Fruit fly (Drosophila melanogaster) whole organism, embryonic: ENCODE results near the gene E2f1.

Source experiments
- CG10366 ChIP-seq: fragments of 200-800 bp; sonication (Bioruptor generic); IDR thresholded peaks from 2 replicates; pipeline ENCODE4 v1.3.6; 2022; ENCODE audit warnings: missing biosample characterization, missing genetic modification characterization
- CG10979 ChIP-seq: fragments of 200-800 bp; sonication (Bioruptor generic); optimal IDR thresholded peaks from 2 replicates; lab custom pipeline; 2018; ENCODE audit warnings: missing biosample characterization, mild to moderate bottlenecking, missing genetic modification characterization, moderate library complexity
- CG12659 ChIP-seq: fragments of 200-800 bp; sonication (Bioruptor generic); optimal IDR thresholded peaks from 3 replicates; lab custom pipeline; 2017; ENCODE audit warnings: mild to moderate bottlenecking, missing biosample characterization, missing genetic modification reagents, missing genetic modification characterization
- CG12769 ChIP-seq: fragments of 200-800 bp; sonication (Bioruptor generic); optimal IDR thresholded peaks from 2 replicates; lab custom pipeline; 2019; ENCODE audit warnings: missing biosample characterization, mild to moderate bottlenecking, missing genetic modification characterization, moderate library complexity
- CG13894 ChIP-seq: fragments of 200-800 bp; sonication (Bioruptor generic); optimal IDR thresholded peaks from 3 replicates; lab custom pipeline; 2018; ENCODE audit warnings: missing biosample characterization, mild to moderate bottlenecking, missing genetic modification characterization, moderate library complexity
- CG14441 ChIP-seq: fragments of 200-800 bp; sonication (Bioruptor generic); IDR thresholded peaks from 2 replicates; pipeline ENCODE4 v1.3.6; 2022; ENCODE audit warnings: missing biosample characterization, missing genetic modification characterization
- CG14965 ChIP-seq: fragments of 200-800 bp; sonication (Bioruptor generic); optimal IDR thresholded peaks from 2 replicates; lab custom pipeline; 2016; ENCODE audit warnings: missing biosample characterization, missing genetic modification characterization, borderline replicate concordance
- CG16813 ChIP-seq: fragments of 200-800 bp; sonication (Bioruptor generic); IDR thresholded peaks from 3 replicates; pipeline ENCODE4 v1.3.6; 2022; ENCODE audit warnings: missing biosample characterization, missing genetic modification characterization; ENCODE audit not compliant: partially characterized antibody
- CG17385 ChIP-seq: fragments of 200-800 bp; sonication (Bioruptor generic); optimal IDR thresholded peaks from 3 replicates; lab custom pipeline; 2018; ENCODE audit warnings: missing biosample characterization, mild to moderate bottlenecking, missing genetic modification characterization
- CG17802 ChIP-seq: fragments of 200-800 bp; sonication (Bioruptor generic); optimal IDR thresholded peaks from 2 replicates; lab custom pipeline; 2018; ENCODE audit warnings: missing biosample characterization, mild to moderate bottlenecking, missing genetic modification characterization, moderate library complexity
- CG17829 ChIP-seq: fragments of 200-800 bp; optimal IDR thresholded peaks from 2 replicates; lab custom pipeline; 2019; ENCODE audit warnings: missing biosample characterization, mild to moderate bottlenecking, missing genetic modification characterization, moderate library complexity
- CG2120 ChIP-seq: fragments of 200-800 bp; sonication (Bioruptor generic); optimal IDR thresholded peaks from 3 replicates; lab custom pipeline; 2016; ENCODE audit warnings: missing biosample characterization, missing genetic modification characterization
- CG2712 ChIP-seq: fragments of 200-800 bp; optimal IDR thresholded peaks from 3 replicates; lab custom pipeline; 2019; ENCODE audit warnings: missing biosample characterization, mild to moderate bottlenecking, missing genetic modification characterization, moderate library complexity
- CG34224 ChIP-seq: fragments of 200-800 bp; sonication (Bioruptor generic); IDR thresholded peaks from 3 replicates; pipeline ENCODE4 v1.3.6; 2022; ENCODE audit warnings: missing biosample characterization, missing genetic modification characterization; ENCODE audit not compliant: partially characterized antibody
- CG4707 ChIP-seq: fragments of 200-800 bp; sonication (Bioruptor generic); optimal IDR thresholded peaks from 2 replicates; lab custom pipeline; 2018; ENCODE audit warnings: missing biosample characterization, mild to moderate bottlenecking, missing genetic modification characterization, moderate library complexity
- CG8388 ChIP-seq: fragments of 200-800 bp; sonication (Bioruptor generic); optimal IDR thresholded peaks from 2 replicates; lab custom pipeline; 2019; ENCODE audit warnings: missing biosample characterization, mild to moderate bottlenecking, missing genetic modification characterization, moderate library complexity
- CG8478 ChIP-seq: fragments of >200 bp; optimal IDR thresholded peaks from 2 replicates; lab custom pipeline; 2018
- Dfd ChIP-seq, 2 experiments: fragments of >200 bp; optimal IDR thresholded peaks; 2 replicates each; lab custom pipeline; 2017; ENCODE audit warnings: missing biosample characterization in 2 of 2, missing genetic modification characterization in 2 of 2
- Dp ChIP-seq: fragments of 200-800 bp; sonication (Bioruptor generic); optimal IDR thresholded peaks from 2 replicates; lab custom pipeline; 2018; ENCODE audit warnings: missing biosample characterization, mild to moderate bottlenecking, missing genetic modification characterization, moderate library complexity
- E2f1 ChIP-seq: fragments of 200-800 bp; sonication (Bioruptor generic); IDR thresholded peaks from 2 replicates; pipeline ENCODE4 v1.3.6; 2022; ENCODE audit warnings: missing biosample characterization, missing genetic modification characterization
- GATAe ChIP-seq: fragments of 200-800 bp; sonication (Bioruptor generic); conservative IDR thresholded peaks from 2 replicates; pipeline ENCODE4 v1.3.6; 2022; ENCODE audit warnings: missing biosample characterization, missing genetic modification characterization
- HLH4C ChIP-seq: fragments of 200-800 bp; sonication (Bioruptor generic); IDR thresholded peaks from 3 replicates; pipeline ENCODE4 v1.3.6; 2022; ENCODE audit warnings: missing biosample characterization, missing genetic modification characterization; ENCODE audit not compliant: partially characterized antibody
- HmgD ChIP-seq: fragments of 200-800 bp; sonication (Bioruptor generic); optimal IDR thresholded peaks from 3 replicates; lab custom pipeline; 2016; ENCODE audit warnings: missing biosample characterization, missing genetic modification characterization
- MTF-1 ChIP-seq: fragments of 200-800 bp; sonication (Bioruptor generic); optimal IDR thresholded peaks from 2 replicates; lab custom pipeline; 2018; ENCODE audit warnings: missing biosample characterization, mild to moderate bottlenecking, missing genetic modification characterization, borderline replicate concordance
- Mad ChIP-seq: fragments of 200-800 bp; sonication (Bioruptor generic); optimal IDR thresholded peaks from 2 replicates; lab custom pipeline; 2016; ENCODE audit warnings: missing biosample characterization, missing genetic modification characterization
- Med ChIP-seq: fragments of 200-800 bp; sonication (Bioruptor generic); peaks from one replicate; lab custom pipeline; 2016; ENCODE audit warnings: missing biosample characterization, missing genetic modification characterization, mild to moderate bottlenecking, inconsistent platforms, moderate library complexity
- Oli ChIP-seq: fragments of 200-800 bp; sonication (Bioruptor generic); optimal IDR thresholded peaks from 2 replicates; lab custom pipeline; 2018; ENCODE audit warnings: missing biosample characterization, mild to moderate bottlenecking, missing genetic modification characterization, moderate library complexity
- Pdp1 ChIP-seq, 2 experiments: fragments of 200-800 bp; sonication (Bioruptor generic); optimal IDR thresholded peaks; 3 replicates each; lab custom pipeline; 2016; ENCODE audit warnings: missing biosample characterization in 2 of 2, missing genetic modification characterization in 2 of 2, mild to moderate bottlenecking in 1 of 2, moderate library complexity in 1 of 2
- Rx ChIP-seq: fragments of 200-800 bp; sonication (Bioruptor generic); IDR thresholded peaks from 2 replicates; pipeline ENCODE4 v1.3.6; 2022; ENCODE audit warnings: missing biosample characterization, missing genetic modification characterization
- Sry-β ChIP-seq: fragments of 200-800 bp; sonication (Bioruptor generic); optimal IDR thresholded peaks from 2 replicates; lab custom pipeline; 2018; ENCODE audit warnings: missing biosample characterization, mild to moderate bottlenecking, missing genetic modification characterization, moderate library complexity
- Trl ChIP-seq, 3 experiments: fragments of >200 bp in 2 of 3; fragments of 200-800 bp in 1 of 3; sonication (Bioruptor generic) in 1 of 3; optimal IDR thresholded peaks; 2 replicates in 1 of 3; 3 replicates in 2 of 3; lab custom pipeline; 2016 to 2017; ENCODE audit warnings: missing biosample characterization in 1 of 3, missing genetic modification characterization in 1 of 3
- Vsx1 ChIP-seq: fragments of 200-800 bp; sonication (Bioruptor generic); optimal IDR thresholded peaks from 2 replicates; lab custom pipeline; 2017; ENCODE audit warnings: missing biosample characterization, mild to moderate bottlenecking, missing genetic modification characterization, missing genetic modification reagents
- abd-A ChIP-seq: fragments of 200-800 bp; sonication (Bioruptor generic); optimal IDR thresholded peaks from 3 replicates; lab custom pipeline; 2019; ENCODE audit warnings: missing biosample characterization, mild to moderate bottlenecking, missing genetic modification characterization, moderate library complexity
- bbx ChIP-seq: fragments of 200-800 bp; sonication (Bioruptor generic); IDR thresholded peaks from 2 replicates; pipeline ENCODE4 v1.3.6; 2022; ENCODE audit warnings: missing biosample characterization, missing genetic modification characterization; ENCODE audit not compliant: partially characterized antibody
- chinmo ChIP-seq: fragments of 200-800 bp; sonication (Bioruptor generic); IDR thresholded peaks from 4 replicates; pipeline ENCODE4 v1.3.6; 2022; ENCODE audit warnings: missing biosample characterization, missing genetic modification characterization; ENCODE audit not compliant: partially characterized antibody
- danr ChIP-seq: fragments of 200-800 bp; sonication (Bioruptor generic); IDR thresholded peaks from 2 replicates; pipeline ENCODE4 v1.3.6; 2022; ENCODE audit warnings: missing biosample characterization, missing genetic modification characterization
- fd3F ChIP-seq: fragments of 200-800 bp; sonication (Bioruptor generic); optimal IDR thresholded peaks from 2 replicates; lab custom pipeline; 2018; ENCODE audit warnings: missing biosample characterization, mild to moderate bottlenecking, missing genetic modification characterization, moderate library complexity
- grau ChIP-seq: fragments of 200-800 bp; optimal IDR thresholded peaks from 3 replicates; lab custom pipeline; 2019; ENCODE audit warnings: missing biosample characterization, mild to moderate bottlenecking, missing genetic modification characterization, moderate library complexity
- luna ChIP-seq: fragments of 200-800 bp; sonication (Bioruptor generic); optimal IDR thresholded peaks from 2 replicates; lab custom pipeline; 2016; ENCODE audit warnings: missing biosample characterization, missing genetic modification characterization
- mam ChIP-seq: fragments of 200-800 bp; sonication (Bioruptor generic); optimal IDR thresholded peaks from 3 replicates; lab custom pipeline; 2016; ENCODE audit warnings: missing biosample characterization, missing genetic modification characterization
- mirr ChIP-seq: fragments of 200-800 bp; sonication (Bioruptor generic); optimal IDR thresholded peaks from 3 replicates; lab custom pipeline; 2018; ENCODE audit warnings: missing biosample characterization, mild to moderate bottlenecking, missing genetic modification characterization
- sqz ChIP-seq: fragments of 200-800 bp; sonication (Bioruptor generic); optimal IDR thresholded peaks from 3 replicates; lab custom pipeline; 2018; ENCODE audit warnings: missing biosample characterization, mild to moderate bottlenecking, missing genetic modification characterization
- trem ChIP-seq: fragments of 200-800 bp; optimal IDR thresholded peaks from 3 replicates; lab custom pipeline; 2019; ENCODE audit warnings: missing biosample characterization, mild to moderate bottlenecking, missing genetic modification characterization, moderate library complexity
- tx ChIP-seq: fragments of 200-800 bp; sonication (Bioruptor generic); optimal IDR thresholded peaks from 2 replicates; lab custom pipeline; 2016; ENCODE audit warnings: missing biosample characterization, missing genetic modification characterization
- vvl ChIP-seq: fragments of 200-800 bp; sonication (Bioruptor generic); IDR thresholded peaks from 2 replicates; pipeline ENCODE4 v1.3.6; 2022; ENCODE audit warnings: missing biosample characterization, missing genetic modification characterization
- wek ChIP-seq: fragments of 200-800 bp; sonication (Bioruptor generic); optimal IDR thresholded peaks from 3 replicates; lab custom pipeline; 2018; ENCODE audit warnings: missing biosample characterization, mild to moderate bottlenecking, missing genetic modification characterization, moderate library complexity
- zen ChIP-seq: fragments of 200-800 bp; sonication (Bioruptor generic); optimal IDR thresholded peaks from 3 replicates; lab custom pipeline; 2018; ENCODE audit warnings: missing biosample characterization, mild to moderate bottlenecking, missing genetic modification characterization, moderate library complexity

E2f1 gene

DNA sequence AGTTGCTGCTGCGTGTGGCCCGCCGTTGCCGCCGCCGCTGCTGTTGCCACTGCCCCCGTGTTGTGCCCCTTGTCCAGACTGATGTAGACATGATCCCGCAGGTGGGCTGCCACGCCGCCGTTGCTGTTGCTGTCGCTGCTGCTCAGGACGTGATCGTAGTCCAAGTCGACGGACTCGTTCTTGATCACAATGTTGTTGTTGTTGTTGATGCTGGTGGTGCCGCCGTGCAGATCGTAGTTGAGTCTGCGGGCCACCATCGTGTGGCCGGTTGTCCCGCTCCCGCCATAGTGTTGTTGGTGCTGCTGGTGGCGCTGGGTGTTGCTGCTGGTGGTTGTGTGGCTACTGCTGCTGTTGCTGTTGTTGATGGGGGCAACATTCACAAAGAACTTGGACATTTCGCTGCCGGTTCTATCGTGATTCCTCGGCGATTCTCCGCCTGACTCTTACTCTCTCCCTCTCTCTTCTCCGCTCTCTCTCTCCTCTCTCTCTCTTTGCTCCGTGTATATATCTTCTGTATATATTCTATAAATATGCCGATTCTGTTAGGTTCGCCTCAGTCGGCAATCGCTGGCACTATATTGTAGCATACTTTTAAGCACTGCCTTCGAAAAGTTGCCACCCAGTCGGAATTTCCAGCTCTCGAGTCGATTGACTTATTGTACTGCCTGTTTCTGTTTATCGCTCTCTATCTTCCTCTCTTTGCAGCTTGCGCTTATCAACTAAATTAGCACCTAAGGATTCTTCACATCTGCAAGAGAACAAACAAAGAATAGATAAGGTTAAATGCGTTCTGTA is 34.4 kb downstream of the E2f1 start (continued):
- no peak for TF ChIP-seq zen
- TF ChIP-seq CG8478 (lab: Kevin White, UChicago), result no peak
- peak; percentile 32 for TF ChIP-seq CG17385 (GFP tag; lab: Kevin White, UChicago)
- TF ChIP-seq E2f1, result 0 out of 2 replicates have a peak, but pooled peaks have one; percentile 6
- peak; percentile 83 for TF ChIP-seq CG13894 (tag; lab: Kevin White, UChicago)
- peak; percentile 4 for TF ChIP-seq abd-A
- peak; percentile 88 to 89 for TF ChIP-seq Trl (optimal IDR thresholded peaks at IDR 0.05; lab: Kevin White, UChicago)
- TF ChIP-seq Trl (GFP tag; optimal IDR thresholded peaks at IDR 0.05; lab: Kevin White, UChicago), result no peak
- no peak for TF ChIP-seq fd3F (GFP tag; lab: Kevin White, UChicago)
- peak; percentile 21 for TF ChIP-seq CG12659
- TF ChIP-seq Dp, result peak; percentile 4
- TF ChIP-seq CG2712 (tag; lab: Kevin White, UChicago), result peak; percentile 45
- TF ChIP-seq CG14965 (GFP tag; lab: Kevin White, UChicago), result no peak
- peak; percentile 64 for TF ChIP-seq bbx (GFP tag; lab: Robert Waterston, UW)
- TF ChIP-seq luna, result no peak
- no peak for TF ChIP-seq Sry-β (GFP tag; lab: Kevin White, UChicago)
- TF ChIP-seq MTF-1 (GFP tag; lab: Kevin White, UChicago), result peak; percentile 19
- peak; percentile 33; the same call in 1 of the 2 replicates for TF ChIP-seq vvl (GFP tag; lab: Robert Waterston, UW)
- TF ChIP-seq HLH4C (GFP tag; lab: Robert Waterston, UW), result no peak
- TF ChIP-seq Pdp1 (GFP tag; optimal IDR thresholded peaks at IDR 0.05; lab: Kevin White, UChicago), result peak in 1 of 2 experiments; percentile 33
- peak in 1 of 2 experiments; percentile 53 for TF ChIP-seq Dfd (GFP tag; optimal IDR thresholded peaks at IDR 0.05; lab: Kevin White, UChicago)
- peak; percentile 47; the same call in 1 of the 3 replicates for TF ChIP-seq CG34224 (GFP tag; lab: Robert Waterston, UW)
- TF ChIP-seq CG16813 (GFP tag; lab: Robert Waterston, UW), result peak; percentile 45; the same call in 1 of the 3 replicates
- TF ChIP-seq mirr (GFP tag; lab: Kevin White, UChicago), result peak; percentile 11
- peak; percentile 90 for TF ChIP-seq Med (GFP tag; lab: Kevin White, UChicago)
- TF ChIP-seq CG4707 (GFP tag; lab: Kevin White, UChicago), result no peak
- TF ChIP-seq HmgD (GFP tag; lab: Kevin White, UChicago), result no peak
- no peak for TF ChIP-seq CG10366 (GFP tag; lab: Robert Waterston, UW)
- TF ChIP-seq GATAe (GFP tag; lab: Robert Waterston, UW), result no peak
- TF ChIP-seq CG17829 (tag; lab: Kevin White, UChicago), result peak; percentile 43
- TF ChIP-seq CG8388 (GFP tag; lab: Kevin White, UChicago), result peak; percentile 72
- no peak for TF ChIP-seq CG14441 (GFP tag; lab: Robert Waterston, UW)
- TF ChIP-seq danr (GFP tag; lab: Robert Waterston, UW), result no peak
- peak; percentile 42 for TF ChIP-seq Vsx1 (GFP tag; lab: Kevin White, UChicago)
- peak; percentile 2 for TF ChIP-seq CG10979 (tag; lab: Kevin White, UChicago)
- peak; percentile 18 for TF ChIP-seq mam (GFP tag; lab: Kevin White, UChicago)
- TF ChIP-seq CG17802 (tag; lab: Kevin White, UChicago), result no peak
- TF ChIP-seq chinmo, result peak; percentile 92; the same call in 3 of the 4 replicates
- TF ChIP-seq Mad (GFP tag; lab: Kevin White, UChicago), result no peak
- TF ChIP-seq Oli (tag; lab: Kevin White, UChicago), result no peak
- TF ChIP-seq grau, result peak; percentile 28
- peak; percentile 17 for TF ChIP-seq wek (GFP tag; lab: Kevin White, UChicago)
- TF ChIP-seq trem (tag; lab: Kevin White, UChicago), result peak; percentile 50
- peak; percentile 47 for TF ChIP-seq CG12769 (tag; lab: Kevin White, UChicago)
- TF ChIP-seq Rx (GFP tag; lab: Robert Waterston, UW), result no peak
- TF ChIP-seq sqz, result no peak
- peak; percentile 24 for TF ChIP-seq CG2120 (GFP tag; lab: Kevin White, UChicago)
- no peak for TF ChIP-seq tx (GFP tag; lab: Kevin White, UChicago)
